Worm (Caenorhabditis elegans) whole organism, mixed stage, embryonic: ENCODE results near the gene F36F12.7.

ENCODE experiments used
- M03D4.4 ChIP-seq: sonication (generic microtip); optimal IDR thresholded peaks from 2 replicates; lab custom pipeline; 2017; ENCODE audit warnings: mild to moderate bottlenecking, missing genetic modification characterization, missing compliant biosample characterization
- bed-3 ChIP-seq: fragments of 200-800 bp; sonication (Bioruptor generic); optimal IDR thresholded peaks from 3 replicates; lab custom pipeline; 2018; ENCODE audit warnings: mild to moderate bottlenecking, missing genetic modification characterization, moderate library complexity, missing compliant biosample characterization
- blmp-1 ChIP-seq: fragments of 150-350 bp; optimal IDR thresholded peaks from 2 replicates; lab custom pipeline; 2014; ENCODE audit warnings: missing biosample characterization, missing genetic modification characterization
- ceh-39 ChIP-seq: fragments of 150-350 bp; optimal IDR thresholded peaks from 2 replicates; lab custom pipeline; 2014; ENCODE audit warnings: missing biosample characterization, missing genetic modification characterization
- ceh-43 ChIP-seq: fragments of 200-800 bp; sonication (Bioruptor generic); optimal IDR thresholded peaks from 2 replicates; lab custom pipeline; 2018; ENCODE audit warnings: mild to moderate bottlenecking, missing genetic modification characterization, moderate library complexity, missing compliant biosample characterization
- ceh-83 ChIP-seq: fragments of 200-800 bp; sonication (Bioruptor generic); optimal IDR thresholded peaks from 2 replicates; lab custom pipeline; 2018; ENCODE audit warnings: mild to moderate bottlenecking, missing genetic modification characterization, missing compliant biosample characterization
- ces-1 ChIP-seq: fragments of 150-350 bp; optimal IDR thresholded peaks from 2 replicates; lab custom pipeline; 2014; ENCODE audit warnings: missing biosample characterization, missing genetic modification reagents, missing genetic modification characterization
- cnd-1 ChIP-seq: fragments of 200-800 bp; sonication (Bioruptor generic); optimal IDR thresholded peaks from 2 replicates; lab custom pipeline; 2018; ENCODE audit warnings: mild to moderate bottlenecking, missing genetic modification characterization, missing compliant biosample characterization
- drap-1 ChIP-seq: fragments of 200-800 bp; sonication (Bioruptor generic); optimal IDR thresholded peaks from 3 replicates; lab custom pipeline; 2018; ENCODE audit warnings: mild to moderate bottlenecking, missing genetic modification characterization, missing compliant biosample characterization
- elt-1 ChIP-seq: sonication (generic microtip); optimal IDR thresholded peaks from 2 replicates; lab custom pipeline; 2017; ENCODE audit warnings: missing genetic modification characterization, mild to moderate bottlenecking, missing compliant biosample characterization, antibody characterized with exemption, moderate library complexity, borderline replicate concordance; ENCODE audit not compliant: insufficient read depth
- elt-3 ChIP-seq: fragments of 150-350 bp; optimal IDR thresholded peaks from 2 replicates; lab custom pipeline; 2014; ENCODE audit warnings: missing biosample characterization, missing genetic modification characterization
- flh-1 ChIP-seq: fragments of 200-800 bp; sonication (Bioruptor generic); optimal IDR thresholded peaks from 2 replicates; lab custom pipeline; 2018; ENCODE audit warnings: mild to moderate bottlenecking, missing genetic modification characterization, moderate library complexity, missing compliant biosample characterization
- ham-2 ChIP-seq: fragments of 200-800 bp; sonication (Bioruptor generic); optimal IDR thresholded peaks from 2 replicates; lab custom pipeline; 2018; ENCODE audit warnings: mild to moderate bottlenecking, missing genetic modification characterization, missing compliant biosample characterization
- hlh-1 ChIP-seq: fragments of 150-350 bp; optimal IDR thresholded peaks from 2 replicates; lab custom pipeline; 2014; ENCODE audit warnings: missing biosample characterization, missing genetic modification reagents, missing genetic modification characterization
- lin-13 ChIP-seq: fragments of 150-350 bp; optimal IDR thresholded peaks from 2 replicates; lab custom pipeline; 2014; ENCODE audit warnings: missing biosample characterization, missing genetic modification characterization
- lsy-2 ChIP-seq: fragments of 150-350 bp; optimal IDR thresholded peaks from 2 replicates; lab custom pipeline; 2014; ENCODE audit warnings: missing biosample characterization, missing genetic modification characterization
- mab-5 ChIP-seq: fragments of 150-350 bp; optimal IDR thresholded peaks from 2 replicates; lab custom pipeline; 2014; ENCODE audit warnings: missing biosample characterization, missing genetic modification characterization
- mep-1 ChIP-seq: fragments of 150-350 bp; optimal IDR thresholded peaks from 2 replicates; lab custom pipeline; 2017; ENCODE audit warnings: missing biosample characterization, missing genetic modification reagents, missing genetic modification characterization, inconsistent platforms
- mls-2 ChIP-seq: sonication (generic microtip); optimal IDR thresholded peaks from 2 replicates; lab custom pipeline; 2016; ENCODE audit warnings: mild to moderate bottlenecking, missing genetic modification characterization, moderate library complexity, missing compliant biosample characterization
- nhr-12 ChIP-seq: fragments of 150-350 bp; optimal IDR thresholded peaks from 2 replicates; lab custom pipeline; 2014; ENCODE audit warnings: missing biosample characterization, missing genetic modification characterization
- nhr-2 ChIP-seq: fragments of 150-350 bp; optimal IDR thresholded peaks from 2 replicates; lab custom pipeline; 2014; ENCODE audit warnings: missing biosample characterization, missing genetic modification characterization
- nhr-237 ChIP-seq: fragments of 150-350 bp; optimal IDR thresholded peaks from 2 replicates; lab custom pipeline; 2014; ENCODE audit warnings: missing biosample characterization, missing genetic modification characterization
- nhr-28 ChIP-seq: fragments of 150-350 bp; optimal IDR thresholded peaks from 2 replicates; lab custom pipeline; 2014; ENCODE audit warnings: missing biosample characterization, missing genetic modification characterization
- nhr-76 ChIP-seq: sonication (generic microtip); optimal IDR thresholded peaks from 2 replicates; lab custom pipeline; 2017; ENCODE audit warnings: missing biosample characterization, missing genetic modification characterization
- sem-2 ChIP-seq: fragments of 200-800 bp; sonication (Bioruptor generic); optimal IDR thresholded peaks from 2 replicates; lab custom pipeline; 2018; ENCODE audit warnings: mild to moderate bottlenecking, missing genetic modification characterization, missing compliant biosample characterization
- snpc-4 ChIP-seq: fragments of 150-350 bp; optimal IDR thresholded peaks from 2 replicates; lab custom pipeline; 2014; ENCODE audit warnings: missing biosample characterization, missing genetic modification characterization
- sptf-1 ChIP-seq: sonication (generic microtip); optimal IDR thresholded peaks from 2 replicates; lab custom pipeline; 2017; ENCODE audit warnings: mild to moderate bottlenecking, missing genetic modification characterization, moderate library complexity, missing compliant biosample characterization
- tbx-8 ChIP-seq: fragments of 200-800 bp; sonication (Bioruptor generic); optimal IDR thresholded peaks from 2 replicates; lab custom pipeline; 2018; ENCODE audit warnings: mild to moderate bottlenecking, missing genetic modification characterization, moderate library complexity, missing compliant biosample characterization
- unc-120 ChIP-seq: sonication (generic microtip); optimal IDR thresholded peaks from 2 replicates; lab custom pipeline; 2017; ENCODE audit warnings: missing genetic modification characterization, missing compliant biosample characterization; ENCODE audit not compliant: poor library complexity, severe bottlenecking
- unc-62 ChIP-seq: fragments of 150-350 bp; optimal IDR thresholded peaks from 2 replicates; lab custom pipeline; 2014; ENCODE audit warnings: missing biosample characterization, missing genetic modification reagents, missing genetic modification characterization
- zip-8 ChIP-seq: fragments of 150-350 bp; optimal IDR thresholded peaks from 2 replicates; lab custom pipeline; 2014; ENCODE audit warnings: missing biosample characterization, missing genetic modification characterization

F36F12.7 gene

ce11 chrV:2099040-2099439, at the start of gene F36F12.7:
TSS of gene F36F12.7 (plus strand) at chrV:2099340.
- TF ChIP-seq unc-120 (tag; lab: Kevin White, UChicago) (no peak), ceh-43 (GFP tag; lab: Kevin White, UChicago) (no peak)

ce11 chrV:2050136-2050535, 49.0 kb upstream of the F36F12.7 start, which contains the start of gene comt-4:
TSS of gene comt-4 (minus strand) at chrV:2050185.
- TF ChIP-seq nhr-237 (tag; lab: Kevin White, UChicago) = no peak
- TF ChIP-seq nhr-76 (tag; lab: Kevin White, UChicago) = no peak
- TF ChIP-seq ham-2 (GFP tag; lab: Kevin White, UChicago) = no peak
- no peak for TF ChIP-seq unc-62
- TF ChIP-seq mep-1 (tag; lab: Kevin White, UChicago) = no peak
- TF ChIP-seq bed-3 (GFP tag; lab: Kevin White, UChicago) = no peak
- TF ChIP-seq tbx-8 (GFP tag; lab: Kevin White, UChicago) = no peak
- TF ChIP-seq M03D4.4 = no peak
- TF ChIP-seq nhr-28 = no peak
- TF ChIP-seq ceh-83 (GFP tag; lab: Kevin White, UChicago) = no peak

ce11 chrV:2050790-2051189, 48.4 kb upstream of the F36F12.7 start:
- TF ChIP-seq sem-2 = no peak
- no peak for TF ChIP-seq mab-5 (tag; lab: Kevin White, UChicago)
- no peak for TF ChIP-seq snpc-4 (tag; lab: Kevin White, UChicago)
- TF ChIP-seq drap-1 (GFP tag; lab: Kevin White, UChicago) = no peak
- no peak for TF ChIP-seq mls-2 (tag; lab: Kevin White, UChicago)
- TF ChIP-seq nhr-12 (tag; lab: Kevin White, UChicago) = no peak
- TF ChIP-seq lin-13 (tag; lab: Kevin White, UChicago) = no peak
- TF ChIP-seq nhr-76 (tag; lab: Kevin White, UChicago) = no peak
- no peak for TF ChIP-seq elt-1 (tag; lab: Kevin White, UChicago)
- TF ChIP-seq sptf-1 (tag; lab: Kevin White, UChicago) = no peak
- TF ChIP-seq zip-8 = no peak
- no peak for TF ChIP-seq blmp-1 (tag; lab: Kevin White, UChicago)
- TF ChIP-seq nhr-28 = no peak
- TF ChIP-seq nhr-2 (tag; lab: Kevin White, UChicago) = no peak
- TF ChIP-seq lsy-2 = no peak
- TF ChIP-seq elt-3 = no peak

- no peak for TF ChIP-seq tbx-8 (GFP tag; lab: Kevin White, UChicago)
- no peak for TF ChIP-seq M03D4.4
- no peak for TF ChIP-seq lin-13 (tag; lab: Kevin White, UChicago)
- TF ChIP-seq zip-8 = no peak
- no peak for TF ChIP-seq lsy-2
- no peak for TF ChIP-seq mls-2 (tag; lab: Kevin White, UChicago)
- no peak for TF ChIP-seq nhr-76 (tag; lab: Kevin White, UChicago)
- no peak for TF ChIP-seq hlh-1
- TF ChIP-seq nhr-28 = no peak
- TF ChIP-seq mab-5 (tag; lab: Kevin White, UChicago) = no peak
- TF ChIP-seq cnd-1 (tag; lab: Kevin White, UChicago) = no peak
- TF ChIP-seq ceh-43 (GFP tag; lab: Kevin White, UChicago) = no peak
- TF ChIP-seq ces-1 (GFP tag; lab: Kevin White, UChicago) = no peak
- TF ChIP-seq bed-3 (GFP tag; lab: Kevin White, UChicago) = no peak
These were observed 47.6 kb upstream of the F36F12.7 start, which contains the start of gene Y40B10A.11 for ce11 chrV:2051507-2051906. TSS of gene Y40B10A.11 (minus strand) at chrV:2051607.

- TF ChIP-seq lsy-2 (no peak), ceh-39 (tag; lab: Kevin White, UChicago) (no peak), flh-1 (no peak), ceh-43 (GFP tag; lab: Kevin White, UChicago) (no peak)
These were observed 45.6 kb upstream of the F36F12.7 start, which contains the start of gene comt-5 for ce11 chrV:2053509-2053908. TSS of gene comt-5 (minus strand) at chrV:2053609.

ce11 chrV:2054254-2054653, 44.9 kb upstream of the F36F12.7 start:
- TF ChIP-seq unc-120 (tag; lab: Kevin White, UChicago) = no peak
- no peak for TF ChIP-seq sem-2
- no peak for TF ChIP-seq bed-3 (GFP tag; lab: Kevin White, UChicago)
